Fruit fly (Drosophila melanogaster) whole organism, prepupa: ENCODE data around the gene CG17778.

Experiments used
- CG10631 ChIP-seq: fragments of 200-800 bp; sonication (Bioruptor generic); optimal IDR thresholded peaks from 2 replicates; lab custom pipeline; 2016; ENCODE audit warnings: missing biosample characterization, missing genetic modification characterization
- CG10669 ChIP-seq: fragments of 200-800 bp; sonication (Bioruptor generic); optimal IDR thresholded peaks from 3 replicates; lab custom pipeline; 2018; ENCODE audit warnings: missing biosample characterization, mild to moderate bottlenecking, missing genetic modification characterization, moderate library complexity
- CG11902 ChIP-seq: fragments of 200-800 bp; sonication (Bioruptor generic); optimal IDR thresholded peaks from 3 replicates; lab custom pipeline; 2016; ENCODE audit warnings: missing biosample characterization, missing genetic modification characterization
- CG15336 ChIP-seq: fragments of 200-800 bp; sonication (Bioruptor generic); IDR thresholded peaks from 2 replicates; pipeline ENCODE4 v1.3.6; 2022; ENCODE audit warnings: missing biosample characterization, missing genetic modification characterization
- CG1621 ChIP-seq: fragments of 200-800 bp; sonication (Bioruptor generic); optimal IDR thresholded peaks from 3 replicates; lab custom pipeline; 2018; ENCODE audit warnings: missing biosample characterization, mild to moderate bottlenecking, missing genetic modification characterization
- CG16779 ChIP-seq: fragments of 200-800 bp; sonication (Bioruptor generic); optimal IDR thresholded peaks from 3 replicates; lab custom pipeline; 2017; ENCODE audit warnings: missing biosample characterization, mild to moderate bottlenecking, missing genetic modification characterization
- CG3032 ChIP-seq: fragments of 200-800 bp; optimal IDR thresholded peaks from 2 replicates; lab custom pipeline; 2019; ENCODE audit warnings: missing biosample characterization, mild to moderate bottlenecking, missing genetic modification characterization, moderate library complexity
- CG31627 ChIP-seq: fragments of 200-800 bp; sonication (Bioruptor generic); optimal IDR thresholded peaks from 3 replicates; lab custom pipeline; 2016; ENCODE audit warnings: missing biosample characterization, missing genetic modification characterization
- CG3919 ChIP-seq: fragments of 200-800 bp; sonication (Bioruptor generic); optimal IDR thresholded peaks from 3 replicates; lab custom pipeline; 2016; ENCODE audit warnings: missing biosample characterization, missing genetic modification characterization
- CG4318 ChIP-seq: fragments of 200-800 bp; sonication (Bioruptor generic); optimal IDR thresholded peaks from 3 replicates; lab custom pipeline; 2017; ENCODE audit warnings: missing biosample characterization, mild to moderate bottlenecking, missing genetic modification characterization
- CG6163 ChIP-seq: fragments of 200-800 bp; sonication (Bioruptor generic); IDR thresholded peaks from 3 replicates; pipeline ENCODE4 v1.3.6; 2022; ENCODE audit warnings: missing biosample characterization, missing genetic modification characterization
- CG6792 ChIP-seq: fragments of 200-800 bp; sonication (Bioruptor generic); optimal IDR thresholded peaks from 3 replicates; lab custom pipeline; 2016; ENCODE audit warnings: missing biosample characterization, missing genetic modification characterization
- CG7368 ChIP-seq: fragments of 200-800 bp; sonication (Bioruptor generic); optimal IDR thresholded peaks from 3 replicates; lab custom pipeline; 2016; ENCODE audit warnings: missing biosample characterization, missing genetic modification characterization
- CG8119 ChIP-seq: fragments of 200-800 bp; sonication (Bioruptor generic); IDR thresholded peaks from 3 replicates; pipeline ENCODE4 v1.3.6; 2022; ENCODE audit warnings: missing biosample characterization, missing genetic modification characterization
- CG8319 ChIP-seq: fragments of 200-800 bp; sonication (Bioruptor generic); optimal IDR thresholded peaks from 3 replicates; lab custom pipeline; 2016; ENCODE audit warnings: missing biosample characterization, missing genetic modification characterization
- CG8632 ChIP-seq: fragments of 200-800 bp; sonication (Bioruptor generic); optimal IDR thresholded peaks from 3 replicates; lab custom pipeline; 2016; ENCODE audit warnings: missing biosample characterization, missing genetic modification characterization
- CG9139 ChIP-seq: fragments of 200-800 bp; sonication (Bioruptor generic); optimal IDR thresholded peaks from 3 replicates; lab custom pipeline; 2017; ENCODE audit warnings: missing biosample characterization, mild to moderate bottlenecking, missing genetic modification characterization
- Eip75B ChIP-seq: fragments of 200-800 bp; sonication (Bioruptor generic); optimal IDR thresholded peaks from 3 replicates; lab custom pipeline; 2016; ENCODE audit warnings: missing biosample characterization, missing genetic modification characterization
- Eip93F ChIP-seq: fragments of 200-800 bp; sonication (Bioruptor generic); optimal IDR thresholded peaks from 2 replicates; lab custom pipeline; 2016; ENCODE audit warnings: missing biosample characterization, mild to moderate bottlenecking, missing genetic modification characterization
- Ets21C ChIP-seq: fragments of 200-800 bp; sonication (Bioruptor generic); optimal IDR thresholded peaks from 3 replicates; lab custom pipeline; 2016; ENCODE audit warnings: missing biosample characterization, missing genetic modification characterization
- Ets96B ChIP-seq: fragments of 200-800 bp; optimal IDR thresholded peaks from 2 replicates; lab custom pipeline; 2019; ENCODE audit warnings: missing biosample characterization, mild to moderate bottlenecking, missing genetic modification characterization, moderate library complexity
- Hr38 ChIP-seq: sonication (Bioruptor generic); optimal IDR thresholded peaks from 2 replicates; lab custom pipeline; 2016; ENCODE audit warnings: missing biosample characterization, missing genetic modification characterization
- Hr39 ChIP-seq: fragments of 200-800 bp; sonication (Bioruptor generic); optimal IDR thresholded peaks from 2 replicates; lab custom pipeline; 2016; ENCODE audit warnings: missing biosample characterization, missing genetic modification characterization
- Hr4 ChIP-seq: fragments of 200-800 bp; sonication (Bioruptor generic); optimal IDR thresholded peaks from 3 replicates; lab custom pipeline; 2016; ENCODE audit warnings: missing biosample characterization, missing genetic modification characterization
- Lpt ChIP-seq: fragments of 200-800 bp; sonication (Bioruptor generic); optimal IDR thresholded peaks from 3 replicates; lab custom pipeline; 2016; ENCODE audit warnings: missing biosample characterization, missing genetic modification characterization
- Met ChIP-seq: fragments of 200-800 bp; sonication (Bioruptor generic); optimal IDR thresholded peaks from 3 replicates; lab custom pipeline; 2016; ENCODE audit warnings: missing biosample characterization, missing genetic modification characterization
- Smox ChIP-seq: fragments of 200-800 bp; sonication (Bioruptor generic); optimal IDR thresholded peaks from 3 replicates; lab custom pipeline; 2016; ENCODE audit warnings: missing biosample characterization, missing genetic modification characterization
- Sox102F ChIP-seq: fragments of 200-800 bp; sonication (Bioruptor generic); optimal IDR thresholded peaks from 2 replicates; lab custom pipeline; 2016; ENCODE audit warnings: missing biosample characterization, mild to moderate bottlenecking, missing genetic modification characterization
- Sox14 ChIP-seq: fragments of 200-800 bp; sonication (Bioruptor generic); optimal IDR thresholded peaks from 3 replicates; lab custom pipeline; 2016; ENCODE audit warnings: missing biosample characterization, missing genetic modification characterization
- achi ChIP-seq: fragments of 200-800 bp; sonication (Bioruptor generic); optimal IDR thresholded peaks from 3 replicates; lab custom pipeline; 2016; ENCODE audit warnings: missing biosample characterization, missing genetic modification characterization
- acj6 ChIP-seq: fragments of 200-800 bp; sonication (Bioruptor generic); optimal IDR thresholded peaks from 3 replicates; lab custom pipeline; 2016; ENCODE audit warnings: missing biosample characterization, missing genetic modification characterization
- cyc ChIP-seq: fragments of 200-800 bp; sonication (Bioruptor generic); optimal IDR thresholded peaks from 3 replicates; lab custom pipeline; 2016; ENCODE audit warnings: missing biosample characterization, missing genetic modification characterization
- dac ChIP-seq: fragments of 200-800 bp; sonication (Bioruptor generic); optimal IDR thresholded peaks from 2 replicates; lab custom pipeline; 2017; ENCODE audit warnings: missing biosample characterization, mild to moderate bottlenecking, missing genetic modification characterization
- dsx ChIP-seq: fragments of 200-800 bp; optimal IDR thresholded peaks from 3 replicates; lab custom pipeline; 2019; ENCODE audit warnings: missing biosample characterization, mild to moderate bottlenecking, missing genetic modification characterization, moderate library complexity; ENCODE audit not compliant: poor library complexity, severe bottlenecking
- eg ChIP-seq: fragments of 200-800 bp; sonication (Bioruptor generic); IDR thresholded peaks from 3 replicates; pipeline ENCODE4 v1.3.6; 2022; ENCODE audit warnings: missing biosample characterization, missing genetic modification characterization
- esn ChIP-seq: fragments of 200-800 bp; sonication (Bioruptor generic); optimal IDR thresholded peaks from 2 replicates; lab custom pipeline; 2016; ENCODE audit warnings: missing biosample characterization, mild to moderate bottlenecking, missing genetic modification characterization, moderate library complexity
- fd59A ChIP-seq: fragments of 200-800 bp; sonication (Bioruptor generic); optimal IDR thresholded peaks from 2 replicates; lab custom pipeline; 2017; ENCODE audit warnings: missing biosample characterization, mild to moderate bottlenecking, missing genetic modification characterization, missing genetic modification reagents
- fkh ChIP-seq: fragments of 200-800 bp; sonication (Bioruptor generic); optimal IDR thresholded peaks from 3 replicates; lab custom pipeline; 2017; ENCODE audit warnings: missing biosample characterization, mild to moderate bottlenecking, missing genetic modification characterization, moderate library complexity
- lz ChIP-seq: fragments of 200-800 bp; sonication (Bioruptor generic); optimal IDR thresholded peaks from 3 replicates; lab custom pipeline; 2016; ENCODE audit warnings: missing biosample characterization, missing genetic modification characterization
- net ChIP-seq: fragments of 200-800 bp; sonication (Bioruptor generic); optimal IDR thresholded peaks from 3 replicates; lab custom pipeline; 2016; ENCODE audit warnings: missing biosample characterization, missing genetic modification characterization
- pdm3 ChIP-seq: fragments of 200-800 bp; sonication (Bioruptor generic); optimal IDR thresholded peaks from 3 replicates; lab custom pipeline; 2016; ENCODE audit warnings: missing biosample characterization, missing genetic modification characterization
- spab ChIP-seq: fragments of 200-800 bp; sonication (Bioruptor generic); optimal IDR thresholded peaks from 2 replicates; lab custom pipeline; 2017; ENCODE audit warnings: missing biosample characterization, mild to moderate bottlenecking, missing genetic modification characterization, missing genetic modification reagents
- svp ChIP-seq: fragments of 200-800 bp; sonication (Bioruptor generic); peaks from one replicate; lab custom pipeline; 2016; ENCODE audit warnings: missing biosample characterization, missing genetic modification characterization
- topi ChIP-seq: fragments of 200-800 bp; sonication (Bioruptor generic); optimal IDR thresholded peaks from 3 replicates; lab custom pipeline; 2016; ENCODE audit warnings: missing biosample characterization, missing genetic modification characterization

CG17778 gene

DNA sequence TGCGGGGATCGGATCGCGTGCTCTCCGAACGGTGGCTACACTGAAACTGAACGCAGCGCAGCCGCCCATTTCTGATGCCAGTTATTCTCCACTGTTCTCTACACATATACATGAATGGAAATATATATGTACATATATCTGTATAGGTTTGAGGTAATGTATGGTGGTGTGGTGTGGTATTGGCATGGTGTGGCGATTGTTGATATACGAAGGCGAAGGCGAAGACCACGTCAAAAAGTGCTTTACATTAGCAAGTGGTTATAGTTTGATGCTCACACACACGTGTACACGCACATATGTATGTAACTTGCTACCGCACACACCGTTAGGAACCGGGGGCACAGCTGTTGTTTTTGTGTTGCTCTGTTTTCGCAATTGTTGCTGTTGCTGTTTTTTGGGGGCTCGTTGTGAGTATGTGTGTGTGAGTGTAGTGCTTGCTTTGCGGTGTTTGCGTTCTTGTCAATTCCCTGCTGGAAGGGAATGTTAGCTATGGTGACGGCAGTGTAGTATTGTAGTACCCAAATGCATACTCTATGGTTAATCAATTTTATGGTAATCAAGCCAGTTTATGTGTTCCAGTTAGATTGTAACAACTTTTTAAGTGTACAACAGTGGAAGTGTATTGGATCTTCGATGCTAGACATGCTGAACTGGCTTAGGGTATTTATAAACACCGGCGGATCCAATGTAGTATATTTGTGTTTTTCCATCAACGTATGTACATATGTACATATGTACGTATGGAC, 796 bp upstream of the CG17778 start, which contains the start of gene CG17896 (continued):
- TF ChIP-seq Hr39 (GFP tag; lab: Kevin White, UChicago) (peak; percentile 99), net (GFP tag; lab: Kevin White, UChicago) (peak; percentile 98), CG8119 (GFP tag; lab: Robert Waterston, UW) (peak; percentile 98), CG7368 (peak; percentile 99), Lpt (GFP tag; lab: Kevin White, UChicago) (peak; percentile 98), CG6792 (GFP tag; lab: Kevin White, UChicago) (peak; percentile 98), spab (peak; percentile 94), Ets21C (GFP tag; lab: Kevin White, UChicago) (peak; percentile 98), Smox (peak; percentile 98), CG31627 (GFP tag; lab: Kevin White, UChicago) (peak; percentile 99), Hr38 (peak; percentile 47), CG10669 (GFP tag; lab: Kevin White, UChicago) (peak; percentile 97), acj6 (GFP tag; lab: Kevin White, UChicago) (peak; percentile 99), topi (peak; percentile 98), Met (GFP tag; lab: Kevin White, UChicago) (peak; percentile 98), dac (peak; percentile 97), Eip93F (GFP tag; lab: Kevin White, UChicago) (peak; percentile 96), CG3919 (GFP tag; lab: Kevin White, UChicago) (peak; percentile 99), CG3032 (tag; lab: Kevin White, UChicago) (peak; percentile 97), Sox14 (GFP tag; lab: Kevin White, UChicago) (peak; percentile 99)

DNA sequence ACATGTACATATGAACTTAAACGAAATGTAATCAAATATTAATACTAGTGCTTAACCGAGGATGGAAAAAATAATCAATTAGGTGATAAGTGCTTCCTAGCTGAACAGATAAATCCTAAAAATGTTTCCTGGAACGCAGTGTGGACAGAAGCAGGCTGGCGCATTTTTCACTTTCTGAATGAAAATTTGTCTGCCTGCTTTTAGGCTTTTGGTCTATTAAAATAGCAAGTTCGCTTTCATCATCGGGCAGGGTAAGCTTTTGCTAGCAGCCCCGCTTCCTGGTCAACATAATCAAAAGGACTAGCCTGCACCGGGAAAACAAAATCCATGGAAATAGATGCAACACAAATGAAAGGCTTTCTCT, 241 bp upstream of the CG17778 start:
- TF ChIP-seq CG15336 (GFP tag; lab: Robert Waterston, UW) = no peak
- peak; percentile 24 for TF ChIP-seq CG10669 (GFP tag; lab: Kevin White, UChicago)
- TF ChIP-seq, all 60 proteins: peak for 1

DNA sequence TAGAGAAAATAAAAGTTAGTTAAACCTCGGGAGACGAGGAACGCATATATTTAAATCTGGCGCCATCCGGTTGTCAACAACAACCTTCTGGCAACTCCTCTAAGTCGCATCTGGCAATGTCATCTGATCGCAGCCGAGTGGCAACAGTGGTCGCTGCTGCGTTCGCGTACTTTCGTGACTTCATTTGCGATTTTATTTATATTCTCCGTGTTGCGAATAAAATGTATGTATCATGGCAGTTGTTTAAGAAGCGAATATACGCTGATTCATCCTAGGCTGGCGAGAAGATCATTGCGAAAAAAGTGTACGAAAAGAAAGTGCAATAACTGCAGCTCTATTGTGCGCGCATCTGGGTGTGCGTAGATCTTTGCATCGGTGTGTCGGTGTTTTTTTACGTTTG, 1.9 kb downstream of the CG17778 start, which contains the start of gene svr:
Gene svr (plus strand): TSS at position 121 of the 400 bp plus-strand sequence.
- TF ChIP-seq pdm3 = no peak
- no peak for TF ChIP-seq Hr4
- no peak for TF ChIP-seq CG9139 (GFP tag; lab: Kevin White, UChicago)
- TF ChIP-seq CG8319 (GFP tag; lab: Kevin White, UChicago) = no peak
- TF ChIP-seq net (GFP tag; lab: Kevin White, UChicago) = no peak
- TF ChIP-seq Ets96B (tag; lab: Kevin White, UChicago) = no peak
- no peak for TF ChIP-seq cyc (GFP tag; lab: Kevin White, UChicago)
- no peak for TF ChIP-seq Eip75B (GFP tag; lab: Kevin White, UChicago)
- TF ChIP-seq CG10631 = no peak
- TF ChIP-seq dsx = peak; percentile 11
- TF ChIP-seq fd59A (GFP tag; lab: Kevin White, UChicago) = no peak
- TF ChIP-seq CG10669 (GFP tag; lab: Kevin White, UChicago) = no peak
- TF ChIP-seq CG11902 = no peak
- peak; percentile 84 for TF ChIP-seq fkh (GFP tag; lab: Kevin White, UChicago)
- no peak for TF ChIP-seq lz (GFP tag; lab: Kevin White, UChicago)
- no peak for TF ChIP-seq CG3919 (GFP tag; lab: Kevin White, UChicago)
- TF ChIP-seq CG16779 (tag; lab: Kevin White, UChicago) = no peak
- peak; percentile 36 for TF ChIP-seq achi (GFP tag; lab: Kevin White, UChicago)
- peak; percentile 0 for TF ChIP-seq Sox14 (GFP tag; lab: Kevin White, UChicago)
- peak; percentile 37 for TF ChIP-seq svp
- TF ChIP-seq CG1621 (tag; lab: Kevin White, UChicago) = peak; percentile 33
- TF ChIP-seq CG8632 = no peak
- no peak for TF ChIP-seq CG6163 (GFP tag; lab: Robert Waterston, UW)
- no peak for TF ChIP-seq CG4318 (GFP tag; lab: Kevin White, UChicago)
- no peak for TF ChIP-seq eg (GFP tag; lab: Robert Waterston, UW)
- TF ChIP-seq Sox102F (GFP tag; lab: Kevin White, UChicago) = no peak
- TF ChIP-seq CG15336 (GFP tag; lab: Robert Waterston, UW) = no peak
- TF ChIP-seq esn (GFP tag; lab: Kevin White, UChicago) = no peak
